Worm (Caenorhabditis elegans) whole organism, L4/young adult: ENCODE results near the gene gem-1.
A peak's percentile ranks its signal among the peaks of the same experiment; 100 is the strongest.

Experiments used
- W03F9.2 ChIP-seq: fragments of 150-350 bp; optimal IDR thresholded peaks from 2 replicates; lab custom pipeline; 2014; ENCODE audit warnings: missing biosample characterization, missing genetic modification characterization
- dao-5 ChIP-seq: sonication (generic microtip); optimal IDR thresholded peaks from 2 replicates; lab custom pipeline; 2016; ENCODE audit warnings: missing genotype, missing genetic modification characterization, moderate library complexity, missing compliant biosample characterization
- him-1 ChIP-seq: sonication (generic microtip); optimal IDR thresholded peaks from 2 replicates; lab custom pipeline; 2016; ENCODE audit warnings: missing genotype, missing genetic modification reagents, missing genetic modification characterization, missing compliant biosample characterization

gem-1 gene

DNA sequence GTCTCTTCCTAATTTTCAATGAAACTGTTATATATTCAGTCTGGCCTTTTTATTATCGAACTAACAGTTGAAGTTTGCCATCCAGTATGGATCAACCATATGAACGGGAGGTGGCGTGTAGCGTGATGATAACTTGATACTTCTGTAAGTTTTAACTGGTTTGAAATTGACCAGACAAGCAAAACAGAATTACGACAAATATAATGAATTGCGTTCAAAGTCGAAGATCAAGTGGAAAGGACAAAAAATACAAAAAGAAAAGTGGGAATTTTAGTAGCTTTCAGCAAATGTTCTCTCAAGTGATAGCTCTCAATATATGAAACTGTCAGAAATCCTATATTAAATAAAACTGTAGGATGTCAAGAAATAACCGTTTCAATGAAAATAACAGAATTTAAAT is at the start of gene gem-1, which contains the start of gene C49F8.14:
Gene gem-1 (minus strand): TSS at position 142 of the 400 bp plus-strand sequence.
Gene C49F8.14 (minus strand): TSS at position 99 of the 400 bp plus-strand sequence.
- TF ChIP-seq W03F9.2 (tag; lab: Kevin White, UChicago) (no peak), him-1 (no peak), dao-5 (tag; lab: Kevin White, UChicago) (no peak)

ce11 chrX:13423340-13423739 is 46.5 kb upstream of the gem-1 start, which contains the start of gene fkh-3:
Gene fkh-3, minus strand, starts transcription at chrX:13423440.
- TF ChIP-seq dao-5 (tag; lab: Kevin White, UChicago) (no peak), W03F9.2 (tag; lab: Kevin White, UChicago) (no peak), him-1 (no peak)

ce11 chrX:13421068-13421467 is 44.3 kb upstream of the gem-1 start:
- TF ChIP-seq W03F9.2 (tag; lab: Kevin White, UChicago) (no peak), him-1 (no peak), dao-5 (tag; lab: Kevin White, UChicago) (no peak)

DNA sequence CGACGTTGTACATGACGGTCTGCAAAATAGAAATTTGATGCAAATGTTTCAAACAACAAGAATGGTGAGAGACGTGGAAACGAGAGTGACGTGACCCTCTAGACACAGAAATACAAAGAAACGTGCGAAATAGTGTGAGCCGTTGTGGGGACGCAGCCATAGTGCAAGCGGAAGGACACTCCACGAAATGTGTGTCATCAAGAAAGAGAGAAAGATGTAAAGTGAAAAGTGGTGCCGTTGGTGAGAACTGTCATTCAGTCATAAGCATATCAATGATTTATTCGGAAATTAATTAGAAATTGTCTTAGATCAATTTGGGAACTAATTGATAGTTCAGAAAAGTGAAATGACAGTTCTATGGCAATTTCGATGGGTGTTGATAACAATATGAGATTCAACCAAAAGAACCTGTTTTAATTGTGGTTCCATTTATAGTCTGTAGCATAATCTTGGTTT is 43.1 kb upstream of the gem-1 start, which contains the start of gene C29F7.3:
Gene C29F7.3 (minus strand): TSS at position 51 of the 456 bp plus-strand sequence.
- no peak for TF ChIP-seq W03F9.2 (tag; lab: Kevin White, UChicago)
- TF ChIP-seq dao-5 (tag; lab: Kevin White, UChicago) = no peak
- TF ChIP-seq him-1 = no peak

DNA sequence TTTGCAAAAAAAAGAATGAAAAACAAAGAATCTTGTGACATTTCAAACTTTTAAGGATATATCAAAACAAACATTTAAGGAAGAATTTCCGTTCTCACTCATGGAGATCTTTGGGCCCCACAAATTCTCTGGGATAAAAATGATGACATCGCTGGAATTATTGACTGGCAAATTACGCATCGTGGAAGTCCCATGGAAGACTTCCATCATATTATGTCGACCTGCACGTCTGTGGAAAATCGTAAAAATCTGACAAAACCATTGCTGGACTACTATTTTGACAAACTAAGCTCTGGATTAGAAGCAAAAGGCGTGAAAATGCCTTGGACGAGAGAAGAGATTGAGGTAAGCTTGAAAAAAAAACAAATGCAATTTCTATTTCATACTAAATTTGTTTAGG is 40.7 kb upstream of the gem-1 start:
- TF ChIP-seq W03F9.2 (tag; lab: Kevin White, UChicago) = no peak

ce11 chrX:13415722-13416121 is 38.9 kb upstream of the gem-1 start, which contains the start of gene C29F7.2:
Gene C29F7.2, plus strand, starts transcription at chrX:13416078.
- TF ChIP-seq dao-5 (tag; lab: Kevin White, UChicago) = no peak
- TF ChIP-seq him-1 = no peak
- TF ChIP-seq W03F9.2 (tag; lab: Kevin White, UChicago) = no peak

DNA sequence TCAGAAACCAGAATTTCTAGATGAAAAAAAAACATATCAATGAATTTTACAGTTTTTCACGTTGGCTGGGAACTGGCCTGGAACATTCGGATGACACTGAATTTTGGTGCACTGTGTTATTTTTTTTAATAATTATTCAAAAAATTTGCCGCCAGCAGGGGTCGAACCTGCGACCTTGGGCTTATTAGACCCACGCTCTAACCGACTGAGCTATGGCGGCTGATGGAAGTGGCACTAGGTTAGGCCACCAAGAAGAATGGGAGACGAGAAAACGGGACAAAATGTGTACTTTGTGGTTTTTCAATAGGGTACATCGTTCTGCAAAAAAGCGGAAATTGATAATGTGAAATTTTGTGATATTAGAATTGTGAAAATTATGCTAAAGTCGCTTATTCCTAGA is 38.2 kb upstream of the gem-1 start:
- TF ChIP-seq dao-5 (tag; lab: Kevin White, UChicago) = no peak
- peak; percentile 54 for TF ChIP-seq W03F9.2 (tag; lab: Kevin White, UChicago)
- no peak for TF ChIP-seq him-1

DNA sequence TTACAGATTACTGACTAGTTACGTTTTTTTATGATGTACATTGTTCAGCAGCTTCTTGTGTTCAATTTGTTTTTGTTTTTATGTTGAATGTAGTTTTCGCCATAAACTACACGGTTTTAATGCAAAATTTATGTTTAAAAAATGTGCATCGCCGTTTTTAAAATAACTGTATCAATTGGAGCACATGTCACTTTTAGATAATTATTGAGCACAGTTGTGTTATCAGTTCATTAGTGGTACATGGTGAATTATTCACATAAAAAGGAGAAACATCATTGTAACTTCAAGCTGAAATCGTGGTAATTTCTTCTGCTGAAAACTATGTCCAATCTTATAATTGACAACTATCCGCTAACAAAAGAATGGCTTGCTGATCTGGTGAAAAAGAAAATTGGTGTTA is 35.5 kb upstream of the gem-1 start:
- TF ChIP-seq W03F9.2 (tag; lab: Kevin White, UChicago) (no peak), him-1 (no peak), dao-5 (tag; lab: Kevin White, UChicago) (no peak)

DNA sequence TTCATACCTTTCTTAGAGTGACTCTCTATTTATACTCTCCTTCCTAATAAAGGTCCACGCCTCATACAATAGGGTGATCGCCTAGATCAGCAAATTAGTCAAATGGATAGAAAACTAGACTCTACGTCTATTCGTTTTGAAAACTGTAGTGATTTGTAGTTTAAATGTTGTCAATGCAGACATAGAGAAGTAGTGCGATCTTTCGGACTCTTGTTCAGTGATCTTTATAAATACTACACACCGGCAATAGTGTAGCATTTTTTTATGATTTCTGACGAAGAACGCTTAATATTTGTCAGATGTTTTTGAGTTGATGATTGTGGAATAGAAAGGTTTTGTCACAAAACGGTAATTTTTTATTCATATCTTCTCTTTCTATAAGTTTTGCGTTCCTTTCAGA is 34.5 kb upstream of the gem-1 start:
- TF ChIP-seq him-1 (no peak), dao-5 (tag; lab: Kevin White, UChicago) (no peak), W03F9.2 (tag; lab: Kevin White, UChicago) (no peak)

DNA sequence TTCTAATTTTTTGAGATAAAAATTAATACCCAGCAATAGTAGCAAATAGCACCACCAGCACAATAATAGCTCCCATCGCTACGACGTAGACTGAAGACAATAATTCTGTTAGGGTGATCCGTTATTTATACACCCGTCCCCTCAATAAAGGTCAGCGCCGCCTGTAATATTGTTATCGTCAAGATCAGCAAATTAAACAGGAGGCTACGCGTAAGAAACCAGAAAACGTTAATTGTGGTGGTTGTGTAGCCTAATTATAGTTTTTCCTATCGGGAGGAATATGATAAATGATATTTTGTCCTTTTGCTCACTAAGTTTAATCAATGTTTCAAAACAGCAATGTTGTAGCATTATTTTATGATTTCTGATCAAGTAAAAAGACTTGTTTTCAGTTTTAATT is 32.8 kb upstream of the gem-1 start, which contains the start of the genes cyp-13B1 and C29F7.1:
Gene cyp-13B1 (minus strand): TSS at position 101 of the 400 bp plus-strand sequence.
Gene C29F7.1 (plus strand): TSS at position 394 of the 400 bp plus-strand sequence.
- TF ChIP-seq W03F9.2 (tag; lab: Kevin White, UChicago) = no peak
- TF ChIP-seq dao-5 (tag; lab: Kevin White, UChicago) = no peak
- TF ChIP-seq him-1 = no peak

DNA sequence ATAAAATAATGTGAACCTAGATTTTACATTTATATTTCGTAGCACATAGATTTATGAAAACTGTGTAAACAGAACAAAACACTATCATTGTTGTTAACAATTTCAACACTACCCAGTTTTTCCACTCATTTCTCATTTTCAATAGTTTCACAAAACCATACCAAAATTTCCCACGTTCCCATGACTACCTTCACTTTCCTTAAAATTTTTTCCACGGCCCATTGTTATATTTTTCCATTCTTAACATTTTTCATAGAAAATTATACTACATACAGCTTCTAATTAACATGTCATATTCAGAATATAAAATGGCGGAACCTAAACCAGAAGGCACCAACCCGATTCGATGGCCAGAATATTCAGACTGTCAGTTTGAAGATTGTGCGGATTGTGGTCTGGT is 25.0 kb upstream of the gem-1 start, which contains the start of gene F02C12.1:
Gene F02C12.1 (plus strand): TSS at position 301 of the 400 bp plus-strand sequence.
- no peak for TF ChIP-seq W03F9.2 (tag; lab: Kevin White, UChicago)
- no peak for TF ChIP-seq dao-5 (tag; lab: Kevin White, UChicago)
- TF ChIP-seq him-1 = no peak

ce11 chrX:13401311-13401710 is 24.5 kb upstream of the gem-1 start:
- TF ChIP-seq dao-5 (tag; lab: Kevin White, UChicago) (no peak), him-1 (no peak), W03F9.2 (tag; lab: Kevin White, UChicago) (peak; percentile 10)

- no peak for TF ChIP-seq him-1
- no peak for TF ChIP-seq W03F9.2 (tag; lab: Kevin White, UChicago)
- no peak for TF ChIP-seq dao-5 (tag; lab: Kevin White, UChicago)
These were observed 22.4 kb upstream of the gem-1 start, which contains the start of gene F02C12.2 for ce11 chrX:13399221-13399620. Gene F02C12.2, minus strand, starts transcription at chrX:13399321.

DNA sequence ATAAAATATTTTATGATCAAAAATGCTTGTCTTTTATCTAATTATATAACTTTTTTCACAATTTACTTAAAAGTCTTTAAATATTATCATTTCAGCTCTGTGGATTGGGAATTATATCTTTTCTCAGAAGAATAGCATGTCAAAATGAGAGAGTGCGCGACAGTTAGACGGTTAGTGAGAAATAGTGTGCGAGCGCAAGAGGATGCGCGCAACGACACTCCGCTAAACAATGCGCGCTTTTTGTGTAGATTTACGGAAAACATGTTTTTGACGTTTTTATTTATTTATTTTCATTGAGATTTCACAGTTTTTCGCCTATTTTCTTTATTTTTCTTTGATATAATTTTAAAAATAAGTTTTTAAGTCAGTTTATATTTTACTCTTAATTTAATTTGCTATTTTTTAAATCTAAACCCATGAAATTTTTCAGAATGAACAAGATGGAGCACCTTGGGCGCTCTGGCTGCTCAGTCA is 19.8 kb upstream of the gem-1 start, which contains the start of gene F02C12.3:
Gene F02C12.3 (plus strand): TSS at position 424 of the 474 bp plus-strand sequence.
- no peak for TF ChIP-seq dao-5 (tag; lab: Kevin White, UChicago)
- TF ChIP-seq W03F9.2 (tag; lab: Kevin White, UChicago) = peak; percentile 52

DNA sequence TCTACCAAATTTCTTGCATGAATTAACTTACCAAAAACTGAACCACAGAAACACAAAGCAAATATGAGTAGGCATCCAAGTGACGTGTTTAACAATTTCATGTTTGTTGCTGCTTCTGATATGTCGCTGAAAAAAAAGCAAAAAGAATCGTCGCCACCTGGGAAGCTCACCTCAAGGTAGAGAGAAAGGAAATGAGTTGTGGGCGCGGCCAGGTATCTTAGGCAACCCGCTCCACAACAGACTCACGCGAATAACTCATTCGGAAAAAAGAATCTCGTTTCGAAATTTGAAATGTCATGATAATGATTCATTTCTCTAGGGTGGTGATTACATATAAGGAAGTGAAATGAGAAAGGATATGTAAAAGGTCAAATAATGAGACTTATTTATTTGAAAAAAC is 18.2 kb upstream of the gem-1 start, which contains the start of gene irld-2:
Gene irld-2 (minus strand): TSS at position 101 of the 400 bp plus-strand sequence.
- TF ChIP-seq dao-5 (tag; lab: Kevin White, UChicago) = no peak
- TF ChIP-seq him-1 = no peak
